Worm (Caenorhabditis elegans): ENCODE measurements around the gene M03C11.3.

The M03C11.3 gene

DNA sequence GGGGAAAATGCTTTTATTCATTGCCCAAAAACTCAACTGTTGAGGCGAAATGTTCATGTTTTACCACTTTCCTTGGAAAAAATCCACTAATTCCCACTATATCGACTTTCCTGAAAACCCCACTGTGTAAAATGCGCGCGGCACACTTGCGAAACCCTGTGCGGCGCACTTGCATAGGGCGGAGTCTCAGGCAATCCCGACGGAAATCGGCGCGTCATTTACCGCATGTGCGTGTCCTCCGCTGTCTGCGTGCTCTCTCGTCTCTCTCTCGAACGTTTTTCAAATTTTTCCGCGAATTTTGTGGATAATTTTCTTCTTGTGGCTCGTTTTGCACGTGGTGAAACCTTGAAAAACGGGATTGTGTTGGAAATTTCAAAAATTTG lies 56.3 kb downstream of the M03C11.3 start, which contains the start of gene atx-2 (continued):
- TF ChIP-seq nhr-28 (tag; optimal IDR thresholded peaks at IDR 0.05) (no peak), elt-2 (tag; optimal IDR thresholded peaks at IDR 0.05) (peak; percentile 46), nhr-76 (tag; optimal IDR thresholded peaks at IDR 0.05) (no peak), mdl-1 (tag; optimal IDR thresholded peaks at IDR 0.05) (peak; percentile 72), R02D3.7 (tag; optimal IDR thresholded peaks at IDR 0.05) (peak; percentile 79), nhr-43 (tag; optimal IDR thresholded peaks at IDR 0.05; ENCODE audit: poor library complexity, severe bottlenecking) (peak; percentile 93), egl-27 (tag; optimal IDR thresholded peaks at IDR 0.05) (peak; percentile 22)

DNA sequence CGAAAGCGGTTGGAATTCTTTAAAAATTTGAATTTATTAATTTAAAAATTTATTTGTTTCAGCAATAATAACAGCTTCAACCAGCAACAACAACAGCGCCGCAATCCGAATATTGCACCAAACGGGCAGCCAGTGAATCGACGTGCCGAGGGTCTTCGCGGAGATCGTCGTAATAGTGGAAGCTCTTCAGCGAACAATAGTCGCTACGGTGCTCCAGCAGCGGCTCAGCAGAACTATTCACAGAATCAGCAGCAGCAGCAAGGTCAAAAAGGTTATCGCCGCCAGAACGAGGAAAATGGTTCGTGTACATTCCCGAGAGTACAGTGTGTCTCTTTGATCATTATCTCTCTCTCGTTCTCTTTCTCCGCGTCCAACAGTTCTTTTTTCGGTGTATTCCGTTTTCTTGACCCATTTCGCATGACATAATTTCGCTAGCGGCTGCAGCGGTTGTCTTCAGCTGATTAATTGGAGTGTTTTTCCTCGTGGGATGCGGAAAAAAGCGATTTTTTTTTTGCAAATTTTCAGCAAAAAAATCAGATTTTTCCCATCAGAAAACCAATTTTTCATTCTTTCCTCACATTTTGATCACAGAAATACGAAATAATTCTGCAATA lies 58.2 kb downstream of the M03C11.3 start:
- TF ChIP-seq hmg-11 (tag; optimal IDR thresholded peaks at IDR 0.05) (no peak), nhr-23 (tag; optimal IDR thresholded peaks at IDR 0.05) (peak; percentile 55), fkh-2 (tag; optimal IDR thresholded peaks at IDR 0.05) (no peak)

DNA sequence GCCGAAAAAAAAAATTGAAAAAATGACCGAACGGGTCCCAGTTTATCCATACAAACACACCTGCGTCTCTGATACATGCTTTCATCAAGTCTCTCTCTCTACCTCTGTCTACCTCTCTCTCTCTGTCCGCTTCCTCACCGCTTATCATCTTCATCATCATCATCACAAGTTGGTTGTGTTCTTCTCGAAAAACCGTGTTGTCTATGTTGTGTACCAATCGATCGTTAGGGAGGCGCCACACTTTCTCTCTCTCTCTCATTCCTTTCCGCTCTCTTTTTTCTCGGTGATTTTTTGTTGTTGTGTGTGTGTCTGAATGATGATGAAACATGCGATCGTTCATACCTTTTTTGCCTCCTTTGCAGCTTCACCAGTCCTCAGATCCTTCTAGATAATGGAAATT lies 58.8 kb downstream of the M03C11.3 start:
- no peak for TF ChIP-seq ztf-4 (tag; optimal IDR thresholded peaks at IDR 0.05)
- TF ChIP-seq unc-39 (tag; optimal IDR thresholded peaks at IDR 0.05): no peak
- TF ChIP-seq skn-1 (tag; optimal IDR thresholded peaks at IDR 0.05): peak; percentile 44
- no peak for TF ChIP-seq egl-5 (tag; optimal IDR thresholded peaks at IDR 0.05)
- peak; percentile 67 for TF ChIP-seq nhr-23 (tag; optimal IDR thresholded peaks at IDR 0.05)
- TF ChIP-seq nhr-67 (tag; optimal IDR thresholded peaks at IDR 0.05): no peak
- TF ChIP-seq ZK546.5 (tag; optimal IDR thresholded peaks at IDR 0.05): no peak
- no peak for TF ChIP-seq zag-1 (tag; optimal IDR thresholded peaks at IDR 0.05)
- peak; percentile 36 for TF ChIP-seq ama-1 (optimal IDR thresholded peaks at IDR 0.05)
- peak; percentile 18 for TF ChIP-seq jun-1 (tag; optimal IDR thresholded peaks at IDR 0.05)
- peak; percentile 70 for TF ChIP-seq pha-4 (tag; optimal IDR thresholded peaks at IDR 0.05)
- no peak for TF ChIP-seq daf-12 (tag; optimal IDR thresholded peaks at IDR 0.05)
- TF ChIP-seq pqm-1 (tag; optimal IDR thresholded peaks at IDR 0.05): peak; percentile 69
- TF ChIP-seq elt-2 (tag; optimal IDR thresholded peaks at IDR 0.05): peak; percentile 32
- TF ChIP-seq elt-3 (tag; optimal IDR thresholded peaks at IDR 0.05): no peak
- TF ChIP-seq eor-1 (tag; optimal IDR thresholded peaks at IDR 0.05): no peak
- TF ChIP-seq ceh-28 (tag; optimal IDR thresholded peaks at IDR 0.05): peak; percentile 84
- TF ChIP-seq nfya-1 (tag; optimal IDR thresholded peaks at IDR 0.05; ENCODE audit: insufficient read depth): peak; percentile 32
- peak; percentile 70 for TF ChIP-seq nhr-25 (tag; optimal IDR thresholded peaks at IDR 0.05)

DNA sequence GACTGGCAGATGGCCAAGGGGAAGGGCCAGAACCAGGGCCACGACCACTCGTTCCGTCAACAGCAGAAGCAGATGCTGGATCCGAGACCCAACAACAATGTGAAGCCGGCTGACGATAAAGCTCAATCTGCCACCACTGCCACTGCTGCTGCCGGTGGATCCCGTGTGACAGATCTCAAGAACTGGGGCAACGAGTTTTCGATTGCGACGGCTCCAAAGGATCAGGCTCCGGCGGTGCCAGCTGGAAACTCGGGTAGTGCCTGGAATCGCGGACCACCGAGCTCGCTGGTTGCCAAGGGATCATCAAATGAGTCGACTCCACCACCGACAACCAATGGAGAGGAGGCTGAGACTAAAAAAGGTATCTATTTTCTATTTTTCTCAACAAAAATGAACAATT lies 59.6 kb downstream of the M03C11.3 start:
- TF ChIP-seq zag-1 (tag; optimal IDR thresholded peaks at IDR 0.05) (no peak), nhr-67 (tag; optimal IDR thresholded peaks at IDR 0.05) (no peak), pqm-1 (tag; optimal IDR thresholded peaks at IDR 0.05) (no peak), ztf-11 (tag; optimal IDR thresholded peaks at IDR 0.05) (no peak), ztf-4 (tag; optimal IDR thresholded peaks at IDR 0.05) (no peak)
